Worm (Caenorhabditis elegans) whole organism, early embryonic: ENCODE results near the gene F58A4.2.

Experiments used
- B0310.2 ChIP-seq: sonication (generic microtip); optimal IDR thresholded peaks from 2 replicates; lab custom pipeline; 2016; ENCODE audit warnings: mild to moderate bottlenecking, missing genetic modification characterization, missing compliant biosample characterization
- ama-1 ChIP-seq: fragments of 150-350 bp; optimal IDR thresholded peaks from 2 replicates; lab custom pipeline; 2014
- flt-1 ChIP-seq: fragments of 200-800 bp; sonication (Bioruptor generic); IDR thresholded peaks from 2 replicates; pipeline ENCODE4 v1.3.6; 2022; ENCODE audit warnings: missing genetic modification characterization, missing compliant biosample characterization
- tbx-11 ChIP-seq: fragments of 200-800 bp; sonication (Bioruptor generic); IDR thresholded peaks from 2 replicates; pipeline ENCODE4 v1.3.6; 2022; ENCODE audit warnings: missing genetic modification characterization, missing compliant biosample characterization
- tra-4 ChIP-seq: sonication (generic microtip); optimal IDR thresholded peaks from 2 replicates; lab custom pipeline; 2017; ENCODE audit warnings: missing genetic modification characterization, missing compliant biosample characterization

ce11 chrIII:9616933-9617332, 16.4 kb upstream of the F58A4.2 start:
- no peak for TF ChIP-seq ama-1 (lab: Kevin White, UChicago)
- no peak for TF ChIP-seq tra-4 (tag; lab: Kevin White, UChicago)
- TF ChIP-seq B0310.2 (tag; lab: Kevin White, UChicago): no peak
- TF ChIP-seq flt-1 (GFP tag; lab: Robert Waterston, UW): no peak
- TF ChIP-seq tbx-11 (GFP tag; lab: Robert Waterston, UW): no peak
